Worm (Caenorhabditis elegans) whole organism, L4/young adult: ENCODE data around the gene F26F4.2.

Experiments used
- W03F9.2 ChIP-seq: fragments of 150-350 bp; optimal IDR thresholded peaks from 2 replicates; lab custom pipeline; 2014; ENCODE audit warnings: missing biosample characterization, missing genetic modification characterization
- dao-5 ChIP-seq: sonication (generic microtip); optimal IDR thresholded peaks from 2 replicates; lab custom pipeline; 2016; ENCODE audit warnings: missing genotype, missing genetic modification characterization, moderate library complexity, missing compliant biosample characterization
- him-1 ChIP-seq: sonication (generic microtip); optimal IDR thresholded peaks from 2 replicates; lab custom pipeline; 2016; ENCODE audit warnings: missing genotype, missing genetic modification reagents, missing genetic modification characterization, missing compliant biosample characterization

Gene F26F4.2

DNA sequence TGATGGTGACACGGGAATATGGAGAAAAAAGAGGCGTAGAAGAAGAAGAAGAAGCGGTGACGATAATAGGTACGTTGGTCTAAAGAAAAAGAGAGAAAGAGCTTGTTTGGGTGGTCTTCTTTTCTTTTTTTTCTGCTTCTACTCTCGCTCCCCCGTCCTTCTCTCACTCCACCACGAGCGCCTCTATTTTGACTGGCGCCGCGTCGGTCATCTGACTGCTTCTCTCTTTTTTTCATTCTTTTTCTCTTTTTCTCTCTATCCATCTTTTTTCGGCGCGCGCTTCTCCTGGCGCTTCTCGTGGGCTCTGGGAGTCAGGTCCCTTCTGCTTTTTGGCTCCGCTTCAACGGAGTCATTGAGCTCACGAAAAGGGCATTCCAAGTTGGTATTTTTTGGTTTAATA lies 39.3 kb downstream of the F26F4.2 start:
- TF ChIP-seq W03F9.2 (no peak), dao-5 (no peak), him-1 (tag; lab: Kevin White, UChicago) (peak; percentile 27)

DNA sequence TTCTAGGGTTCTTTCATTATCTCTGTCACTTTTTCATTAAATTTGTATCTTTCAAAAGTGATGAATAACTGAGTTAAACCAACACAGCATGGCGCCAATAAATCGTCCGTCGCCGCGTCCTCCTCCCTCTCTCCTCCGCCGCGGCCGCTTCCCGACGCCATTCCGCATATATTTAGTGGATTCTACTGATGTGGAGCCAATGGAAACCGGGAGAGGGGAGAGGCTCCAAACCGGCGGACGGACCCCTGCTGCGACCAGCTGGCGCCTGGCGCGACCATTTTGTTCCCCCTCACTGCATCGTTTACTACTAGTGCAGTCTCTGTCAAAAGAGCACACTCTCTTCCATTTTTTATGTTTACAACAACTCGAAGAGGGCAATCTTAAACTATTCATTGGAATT lies 40.2 kb downstream of the F26F4.2 start:
- TF ChIP-seq dao-5 (no peak), W03F9.2 (no peak), him-1 (tag; lab: Kevin White, UChicago) (no peak)

DNA sequence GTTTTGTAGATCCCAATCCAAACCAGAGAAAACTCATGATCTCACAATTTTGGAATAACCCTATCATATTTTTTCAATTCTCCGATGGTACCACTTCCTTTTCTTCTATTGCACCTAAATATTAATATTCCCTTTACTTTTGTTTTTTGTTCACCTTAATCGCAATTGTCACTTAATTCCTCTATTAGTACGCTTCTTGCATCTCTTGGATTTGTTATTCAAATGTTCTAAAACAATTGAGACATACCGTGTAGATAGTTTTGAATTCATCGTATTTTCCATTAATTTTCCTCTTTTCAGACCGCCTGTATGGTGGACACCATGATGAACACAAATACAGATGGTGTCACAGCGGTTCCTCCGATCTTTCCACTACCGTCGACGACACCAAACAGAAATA lies 40.8 kb downstream of the F26F4.2 start, which contains the start of gene flh-2:
Gene flh-2 (plus strand): TSS at position 301 of the 400 bp plus-strand sequence.
- no peak for TF ChIP-seq W03F9.2
- no peak for TF ChIP-seq dao-5
- TF ChIP-seq him-1 (tag; lab: Kevin White, UChicago) = no peak

DNA sequence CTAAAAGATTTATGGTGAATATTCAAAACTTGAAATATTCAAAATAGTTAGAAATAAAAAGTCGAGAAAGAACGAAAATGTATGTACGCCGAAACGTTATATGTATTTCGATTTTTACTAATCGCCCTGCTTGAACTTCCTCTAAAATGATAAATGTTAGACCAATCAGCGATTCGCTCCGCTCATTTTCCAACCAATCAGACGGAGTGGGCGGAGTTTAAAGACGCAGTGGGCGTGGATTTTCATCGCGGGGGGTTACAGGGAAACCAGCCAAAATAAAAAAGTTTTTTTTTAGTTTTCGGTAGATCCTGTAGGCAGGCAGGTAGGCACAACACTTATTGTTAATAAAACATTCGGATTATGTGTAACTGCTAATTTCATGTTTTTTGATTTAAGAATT lies 41.9 kb downstream of the F26F4.2 start:
- TF ChIP-seq him-1 (tag; lab: Kevin White, UChicago) = no peak
- no peak for TF ChIP-seq dao-5
- TF ChIP-seq W03F9.2 = no peak

DNA sequence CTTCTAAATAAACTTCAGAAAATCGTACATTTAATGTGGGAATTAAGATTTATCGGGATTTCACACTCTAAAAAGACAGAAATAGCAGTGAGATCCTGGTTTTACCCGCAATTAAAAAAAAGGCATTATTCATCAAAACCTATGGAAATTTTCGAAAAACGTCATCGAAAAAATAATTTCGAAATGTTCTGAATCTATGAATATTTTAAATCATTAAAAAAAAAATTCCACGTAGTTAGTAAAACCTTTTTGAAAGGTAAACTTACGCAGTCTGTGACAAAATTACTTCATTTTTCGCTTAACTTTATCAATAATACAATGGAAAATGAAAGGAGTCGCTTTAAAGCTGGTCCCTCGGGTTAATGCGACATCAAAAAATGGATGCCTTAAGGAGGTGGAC lies 45.5 kb downstream of the F26F4.2 start, which contains the start of gene C26E6.1:
Gene C26E6.1 (plus strand): TSS at position 301 of the 400 bp plus-strand sequence.
- TF ChIP-seq dao-5 (no peak), W03F9.2 (no peak), him-1 (tag; lab: Kevin White, UChicago) (no peak)

DNA sequence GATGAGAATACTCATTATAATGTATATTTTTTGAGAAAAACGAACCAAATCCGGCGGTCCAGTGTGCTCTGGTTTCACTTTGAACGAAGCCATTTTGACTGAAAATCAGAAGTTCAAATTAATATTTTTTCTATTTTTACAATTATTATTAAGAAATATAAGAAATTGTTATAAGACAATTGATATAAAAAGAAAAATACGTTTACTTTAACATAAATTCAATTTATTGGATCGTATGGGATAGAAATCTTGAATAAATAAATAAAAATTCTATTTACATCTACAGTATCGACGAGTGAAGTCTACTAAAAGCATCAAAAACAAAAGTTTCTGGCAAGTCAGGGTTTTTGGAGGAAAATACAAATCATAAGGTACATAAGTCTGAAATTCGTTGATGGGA lies 49.1 kb downstream of the F26F4.2 start, which contains the start of gene C27F2.4:
Gene C27F2.4 (minus strand): TSS at position 101 of the 400 bp plus-strand sequence.
- TF ChIP-seq him-1 (tag; lab: Kevin White, UChicago) (no peak), dao-5 (no peak), W03F9.2 (no peak)

DNA sequence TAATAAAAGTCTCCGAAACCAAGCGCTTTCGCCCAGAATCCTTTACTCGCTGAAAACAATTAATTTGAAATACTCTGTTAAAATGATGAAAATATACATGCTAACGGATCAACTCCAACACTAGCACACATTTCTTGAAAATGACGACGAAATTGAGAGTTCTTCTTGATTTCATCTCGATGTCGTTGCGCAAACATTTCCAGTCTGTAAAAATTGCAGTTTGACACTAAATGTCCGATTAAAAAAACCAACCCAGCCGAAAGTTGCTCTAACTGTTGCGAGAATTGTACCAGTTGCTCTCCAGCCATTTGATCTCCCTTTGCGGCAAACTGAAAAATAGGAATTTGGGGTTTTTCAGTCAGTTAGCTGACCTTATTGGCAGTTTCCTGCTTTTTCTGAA lies 50.2 kb downstream of the F26F4.2 start:
- TF ChIP-seq W03F9.2 = no peak
- no peak for TF ChIP-seq dao-5
- TF ChIP-seq him-1 (tag; lab: Kevin White, UChicago) = no peak
